Worm (Caenorhabditis elegans) whole organism, late embryonic: ENCODE results near the gene maph-1.3.
"Not testable (repeated sequence)": the region's sequence is repeated elsewhere in the genome, so short reads cannot be mapped to it uniquely, and the experiment has no call there.

Source experiments
- ama-1 ChIP-seq: fragments of 150-350 bp; optimal IDR thresholded peaks from 2 replicates; lab custom pipeline; 2014
- ceh-30 ChIP-seq: fragments of 150-350 bp; optimal IDR thresholded peaks from 2 replicates; lab custom pipeline; 2014; ENCODE audit warnings: missing biosample characterization, missing genetic modification characterization
- ceh-31 ChIP-seq: sonication (generic microtip); optimal IDR thresholded peaks from 2 replicates; lab custom pipeline; 2016; ENCODE audit warnings: missing genetic modification characterization, missing compliant biosample characterization
- ceh-34 ChIP-seq: sonication (generic microtip); optimal IDR thresholded peaks from 2 replicates; lab custom pipeline; 2016; ENCODE audit warnings: mild to moderate bottlenecking, missing genetic modification characterization, missing compliant biosample characterization
- ceh-45 ChIP-seq: fragments of 200-800 bp; sonication (Bioruptor generic); IDR thresholded peaks from 2 replicates; pipeline ENCODE4 v1.3.6; 2022; ENCODE audit warnings: missing genetic modification reagents, missing genetic modification characterization, missing compliant biosample characterization
- pat-9 ChIP-seq: fragments of 200-800 bp; sonication (Bioruptor generic); optimal IDR thresholded peaks from 2 replicates; lab custom pipeline; 2018; ENCODE audit warnings: mild to moderate bottlenecking, missing genetic modification characterization, moderate library complexity, missing compliant biosample characterization
- pros-1 ChIP-seq: fragments of 150-350 bp; optimal IDR thresholded peaks from 2 replicates; lab custom pipeline; 2014; ENCODE audit warnings: missing biosample characterization, missing genetic modification reagents, missing genetic modification characterization

DNA sequence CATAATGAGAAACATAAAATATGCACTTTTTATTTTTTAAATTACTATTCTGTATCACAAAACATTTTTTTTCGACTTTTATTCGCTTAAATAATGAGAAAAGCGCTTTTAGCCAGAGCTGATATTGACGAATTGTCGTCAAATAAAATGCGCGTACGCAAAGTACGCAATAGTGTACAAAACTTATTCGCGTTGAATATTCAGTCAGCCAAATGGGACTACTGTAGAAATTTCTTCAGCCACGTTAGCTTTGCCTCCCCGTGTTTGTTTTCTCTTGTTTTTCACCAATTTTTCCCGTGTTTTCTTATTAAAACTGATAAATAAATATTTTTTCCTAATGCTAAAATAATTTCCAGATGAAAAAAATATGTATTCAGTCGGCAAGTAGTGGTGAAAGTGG lies 12.3 kb downstream of the maph-1.3 start:
- TF ChIP-seq pat-9; pros-1 (tag; lab: Kevin White, UChicago); ama-1 (lab: Kevin White, UChicago); ceh-30 (tag; lab: Kevin White, UChicago); ceh-34 (tag; lab: Kevin White, UChicago); ceh-45 (GFP tag; lab: Robert Waterston, UW): not testable (repeated sequence)
- TF ChIP-seq ceh-31 = peak; percentile 16
